Worm (Caenorhabditis elegans): Measurements from ENCODE around the gene Y53C12A.8.

DNA sequence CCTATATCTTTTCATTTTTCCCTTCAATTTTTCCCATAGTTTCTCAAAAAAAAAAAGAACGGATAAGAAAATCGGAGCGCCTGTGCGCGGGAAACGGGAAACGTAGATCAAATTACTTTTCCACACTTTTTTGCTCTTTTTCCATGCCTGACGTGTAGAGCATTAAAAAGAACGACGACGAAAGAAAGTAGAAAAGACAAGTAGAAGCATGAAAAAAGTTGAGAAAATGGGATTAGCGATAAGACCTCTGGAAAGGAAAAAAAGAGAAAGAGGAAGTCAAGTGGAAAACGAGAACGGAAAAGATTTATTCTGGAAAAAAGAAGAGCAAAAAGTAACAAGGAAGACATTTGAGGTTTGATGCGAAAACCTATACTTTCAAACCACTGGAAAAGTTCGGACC, 28.2 kb upstream of the Y53C12A.8 start:
- TF ChIP-seq ceh-9 (tag; optimal IDR thresholded peaks at IDR 0.05) (no peak), elt-4 (tag; optimal IDR thresholded peaks at IDR 0.05) (no peak), fax-1 (tag; optimal IDR thresholded peaks at IDR 0.05) (no peak), ceh-31 (tag; optimal IDR thresholded peaks at IDR 0.05) (no peak), che-1 (tag; optimal IDR thresholded peaks at IDR 0.05) (no peak), tbx-2 (tag; optimal IDR thresholded peaks at IDR 0.05) (no peak)

Measured in whole organism, late embryonic.